Worm (Caenorhabditis elegans) whole organism, mixed stage, embryonic: ENCODE results near the gene klo-1.
A peak's percentile ranks its signal among the peaks of the same experiment; 100 is the strongest.

Source experiments
- M03D4.4 ChIP-seq: sonication (generic microtip); optimal IDR thresholded peaks from 2 replicates; lab custom pipeline; 2017; ENCODE audit warnings: mild to moderate bottlenecking, missing genetic modification characterization, missing compliant biosample characterization
- bed-3 ChIP-seq: fragments of 200-800 bp; sonication (Bioruptor generic); optimal IDR thresholded peaks from 3 replicates; lab custom pipeline; 2018; ENCODE audit warnings: mild to moderate bottlenecking, missing genetic modification characterization, moderate library complexity, missing compliant biosample characterization
- blmp-1 ChIP-seq: fragments of 150-350 bp; optimal IDR thresholded peaks from 2 replicates; lab custom pipeline; 2014; ENCODE audit warnings: missing biosample characterization, missing genetic modification characterization
- ceh-39 ChIP-seq: fragments of 150-350 bp; optimal IDR thresholded peaks from 2 replicates; lab custom pipeline; 2014; ENCODE audit warnings: missing biosample characterization, missing genetic modification characterization
- ceh-43 ChIP-seq: fragments of 200-800 bp; sonication (Bioruptor generic); optimal IDR thresholded peaks from 2 replicates; lab custom pipeline; 2018; ENCODE audit warnings: mild to moderate bottlenecking, missing genetic modification characterization, moderate library complexity, missing compliant biosample characterization
- ceh-83 ChIP-seq: fragments of 200-800 bp; sonication (Bioruptor generic); optimal IDR thresholded peaks from 2 replicates; lab custom pipeline; 2018; ENCODE audit warnings: mild to moderate bottlenecking, missing genetic modification characterization, missing compliant biosample characterization
- ces-1 ChIP-seq: fragments of 150-350 bp; optimal IDR thresholded peaks from 2 replicates; lab custom pipeline; 2014; ENCODE audit warnings: missing biosample characterization, missing genetic modification reagents, missing genetic modification characterization
- cnd-1 ChIP-seq: fragments of 200-800 bp; sonication (Bioruptor generic); optimal IDR thresholded peaks from 2 replicates; lab custom pipeline; 2018; ENCODE audit warnings: mild to moderate bottlenecking, missing genetic modification characterization, missing compliant biosample characterization
- drap-1 ChIP-seq: fragments of 200-800 bp; sonication (Bioruptor generic); optimal IDR thresholded peaks from 3 replicates; lab custom pipeline; 2018; ENCODE audit warnings: mild to moderate bottlenecking, missing genetic modification characterization, missing compliant biosample characterization
- elt-1 ChIP-seq: sonication (generic microtip); optimal IDR thresholded peaks from 2 replicates; lab custom pipeline; 2017; ENCODE audit warnings: missing genetic modification characterization, mild to moderate bottlenecking, missing compliant biosample characterization, antibody characterized with exemption, moderate library complexity, borderline replicate concordance; ENCODE audit not compliant: insufficient read depth
- elt-3 ChIP-seq: fragments of 150-350 bp; optimal IDR thresholded peaks from 2 replicates; lab custom pipeline; 2014; ENCODE audit warnings: missing biosample characterization, missing genetic modification characterization
- ham-2 ChIP-seq: fragments of 200-800 bp; sonication (Bioruptor generic); optimal IDR thresholded peaks from 2 replicates; lab custom pipeline; 2018; ENCODE audit warnings: mild to moderate bottlenecking, missing genetic modification characterization, missing compliant biosample characterization
- lin-13 ChIP-seq: fragments of 150-350 bp; optimal IDR thresholded peaks from 2 replicates; lab custom pipeline; 2014; ENCODE audit warnings: missing biosample characterization, missing genetic modification characterization
- lin-32 ChIP-seq: fragments of 200-800 bp; sonication (Bioruptor generic); optimal IDR thresholded peaks from 2 replicates; lab custom pipeline; 2018; ENCODE audit warnings: mild to moderate bottlenecking, missing genetic modification characterization, missing compliant biosample characterization
- lsy-2 ChIP-seq: fragments of 150-350 bp; optimal IDR thresholded peaks from 2 replicates; lab custom pipeline; 2014; ENCODE audit warnings: missing biosample characterization, missing genetic modification characterization
- mab-5 ChIP-seq: fragments of 150-350 bp; optimal IDR thresholded peaks from 2 replicates; lab custom pipeline; 2014; ENCODE audit warnings: missing biosample characterization, missing genetic modification characterization
- mep-1 ChIP-seq: fragments of 150-350 bp; optimal IDR thresholded peaks from 2 replicates; lab custom pipeline; 2017; ENCODE audit warnings: missing biosample characterization, missing genetic modification reagents, missing genetic modification characterization, inconsistent platforms
- nhr-12 ChIP-seq: fragments of 150-350 bp; optimal IDR thresholded peaks from 2 replicates; lab custom pipeline; 2014; ENCODE audit warnings: missing biosample characterization, missing genetic modification characterization
- nhr-2 ChIP-seq: fragments of 150-350 bp; optimal IDR thresholded peaks from 2 replicates; lab custom pipeline; 2014; ENCODE audit warnings: missing biosample characterization, missing genetic modification characterization
- nhr-237 ChIP-seq: fragments of 150-350 bp; optimal IDR thresholded peaks from 2 replicates; lab custom pipeline; 2014; ENCODE audit warnings: missing biosample characterization, missing genetic modification characterization
- nhr-28 ChIP-seq: fragments of 150-350 bp; optimal IDR thresholded peaks from 2 replicates; lab custom pipeline; 2014; ENCODE audit warnings: missing biosample characterization, missing genetic modification characterization
- nhr-76 ChIP-seq: sonication (generic microtip); optimal IDR thresholded peaks from 2 replicates; lab custom pipeline; 2017; ENCODE audit warnings: missing biosample characterization, missing genetic modification characterization
- pha-4 ChIP-seq: fragments of 150-350 bp; optimal IDR thresholded peaks from 2 replicates; lab custom pipeline; 2018; ENCODE audit warnings: missing biosample characterization, missing genetic modification reagents, missing genetic modification characterization
- sem-2 ChIP-seq: fragments of 200-800 bp; sonication (Bioruptor generic); optimal IDR thresholded peaks from 2 replicates; lab custom pipeline; 2018; ENCODE audit warnings: mild to moderate bottlenecking, missing genetic modification characterization, missing compliant biosample characterization
- snpc-4 ChIP-seq: fragments of 150-350 bp; optimal IDR thresholded peaks from 2 replicates; lab custom pipeline; 2014; ENCODE audit warnings: missing biosample characterization, missing genetic modification characterization
- sptf-1 ChIP-seq: sonication (generic microtip); optimal IDR thresholded peaks from 2 replicates; lab custom pipeline; 2017; ENCODE audit warnings: mild to moderate bottlenecking, missing genetic modification characterization, moderate library complexity, missing compliant biosample characterization
- tbx-8 ChIP-seq: fragments of 200-800 bp; sonication (Bioruptor generic); optimal IDR thresholded peaks from 2 replicates; lab custom pipeline; 2018; ENCODE audit warnings: mild to moderate bottlenecking, missing genetic modification characterization, moderate library complexity, missing compliant biosample characterization
- unc-120 ChIP-seq: sonication (generic microtip); optimal IDR thresholded peaks from 2 replicates; lab custom pipeline; 2017; ENCODE audit warnings: missing genetic modification characterization, missing compliant biosample characterization; ENCODE audit not compliant: poor library complexity, severe bottlenecking
- unc-39 ChIP-seq: fragments of 150-350 bp; optimal IDR thresholded peaks from 2 replicates; lab custom pipeline; 2014; ENCODE audit warnings: missing biosample characterization, missing genetic modification characterization
- unc-62 ChIP-seq: fragments of 150-350 bp; optimal IDR thresholded peaks from 2 replicates; lab custom pipeline; 2014; ENCODE audit warnings: missing biosample characterization, missing genetic modification reagents, missing genetic modification characterization
- zip-8 ChIP-seq: fragments of 150-350 bp; optimal IDR thresholded peaks from 2 replicates; lab custom pipeline; 2014; ENCODE audit warnings: missing biosample characterization, missing genetic modification characterization
- ztf-11 ChIP-seq: fragments of 150-350 bp; optimal IDR thresholded peaks from 2 replicates; lab custom pipeline; 2014; ENCODE audit warnings: missing biosample characterization, missing genetic modification characterization

Gene klo-1

ce11 chrIV:7747838-7748237 lies at the start of gene klo-1:
Gene klo-1, minus strand, starts transcription at chrIV:7748225.
- TF ChIP-seq elt-1, result no peak
- TF ChIP-seq drap-1 (GFP tag; lab: Kevin White, UChicago), result no peak
- TF ChIP-seq bed-3 (GFP tag; lab: Kevin White, UChicago), result no peak
- no peak for TF ChIP-seq ztf-11 (tag; lab: Kevin White, UChicago)
- TF ChIP-seq lsy-2 (tag; lab: Kevin White, UChicago), result no peak
- no peak for TF ChIP-seq mep-1 (tag; lab: Kevin White, UChicago)
- TF ChIP-seq mab-5, result no peak
- no peak for TF ChIP-seq sptf-1 (tag; lab: Kevin White, UChicago)
- no peak for TF ChIP-seq nhr-76 (tag; lab: Kevin White, UChicago)
- TF ChIP-seq pha-4 (tag; lab: Kevin White, UChicago), result no peak
- no peak for TF ChIP-seq ceh-43 (GFP tag; lab: Kevin White, UChicago)
- no peak for TF ChIP-seq ces-1 (GFP tag; lab: Kevin White, UChicago)

- no peak for TF ChIP-seq nhr-237 (tag; lab: Kevin White, UChicago)
- no peak for TF ChIP-seq unc-39 (tag; lab: Kevin White, UChicago)
- TF ChIP-seq nhr-12 (tag; lab: Kevin White, UChicago), result no peak
- TF ChIP-seq drap-1 (GFP tag; lab: Kevin White, UChicago), result no peak
- TF ChIP-seq mep-1 (tag; lab: Kevin White, UChicago), result no peak
- TF ChIP-seq sem-2 (GFP tag; lab: Kevin White, UChicago), result no peak
- no peak for TF ChIP-seq nhr-28 (tag; lab: Kevin White, UChicago)
- TF ChIP-seq sptf-1 (tag; lab: Kevin White, UChicago), result no peak
- no peak for TF ChIP-seq elt-1
- TF ChIP-seq ceh-43 (GFP tag; lab: Kevin White, UChicago), result no peak
- no peak for TF ChIP-seq zip-8 (tag; lab: Kevin White, UChicago)
- no peak for TF ChIP-seq elt-3 (tag; lab: Kevin White, UChicago)
- TF ChIP-seq unc-120 (tag; lab: Kevin White, UChicago), result no peak
- no peak for TF ChIP-seq ceh-39
- no peak for TF ChIP-seq blmp-1 (tag; lab: Kevin White, UChicago)
- TF ChIP-seq lin-32, result no peak
- TF ChIP-seq lin-13, result no peak
- TF ChIP-seq, all 35 proteins: peak for 0
Observed at ce11 chrIV:7796432-7797113, 48.5 kb upstream of the klo-1 start, which contains the start of gene sgo-1. Gene sgo-1, minus strand, starts transcription at chrIV:7796482.

ce11 chrIV:7794709-7795108 lies 46.7 kb upstream of the klo-1 start, which contains the start of gene ntp-1:
Gene ntp-1, minus strand, starts transcription at chrIV:7794809.
- TF ChIP-seq snpc-4 (tag; lab: Kevin White, UChicago) (no peak), ces-1 (GFP tag; lab: Kevin White, UChicago) (no peak)
- TF ChIP-seq, all 35 proteins: peak for 0

- TF ChIP-seq nhr-237 (tag; lab: Kevin White, UChicago) (no peak), snpc-4 (tag; lab: Kevin White, UChicago) (no peak), M03D4.4 (tag; lab: Kevin White, UChicago) (no peak), unc-62 (GFP tag; lab: Kevin White, UChicago) (no peak), lin-32 (no peak), unc-120 (tag; lab: Kevin White, UChicago) (no peak), nhr-2 (tag; lab: Kevin White, UChicago) (no peak), elt-3 (tag; lab: Kevin White, UChicago) (no peak)
Observed at ce11 chrIV:7791821-7792446, 43.9 kb upstream of the klo-1 start, which contains the start of gene C33H5.13. Gene C33H5.13, minus strand, starts transcription at chrIV:7792263.

- TF ChIP-seq unc-62 (GFP tag; lab: Kevin White, UChicago), result peak; percentile 77
- no peak for TF ChIP-seq sem-2 (GFP tag; lab: Kevin White, UChicago)
- TF ChIP-seq lin-32, result no peak
- no peak for TF ChIP-seq nhr-28 (tag; lab: Kevin White, UChicago)
- TF ChIP-seq unc-120 (tag; lab: Kevin White, UChicago), result peak; percentile 56
- TF ChIP-seq drap-1 (GFP tag; lab: Kevin White, UChicago), result peak; percentile 20
- peak; percentile 87 for TF ChIP-seq ces-1 (GFP tag; lab: Kevin White, UChicago)
- no peak for TF ChIP-seq ham-2 (GFP tag; lab: Kevin White, UChicago)
- TF ChIP-seq snpc-4 (tag; lab: Kevin White, UChicago), result no peak
- peak; percentile 94 for TF ChIP-seq pha-4 (tag; lab: Kevin White, UChicago)
- TF ChIP-seq blmp-1 (tag; lab: Kevin White, UChicago), result no peak
- TF ChIP-seq M03D4.4 (tag; lab: Kevin White, UChicago), result no peak
- TF ChIP-seq mab-5, result no peak
- no peak for TF ChIP-seq ceh-83 (GFP tag; lab: Kevin White, UChicago)
- peak; percentile 30 for TF ChIP-seq elt-1
- TF ChIP-seq ceh-39, result peak; percentile 86
- TF ChIP-seq nhr-237 (tag; lab: Kevin White, UChicago), result peak; percentile 86
- no peak for TF ChIP-seq ztf-11 (tag; lab: Kevin White, UChicago)
- no peak for TF ChIP-seq unc-39 (tag; lab: Kevin White, UChicago)
- TF ChIP-seq sptf-1 (tag; lab: Kevin White, UChicago), result peak; percentile 6
- no peak for TF ChIP-seq tbx-8 (GFP tag; lab: Kevin White, UChicago)
- peak; percentile 58 for TF ChIP-seq cnd-1 (tag; lab: Kevin White, UChicago)
- no peak for TF ChIP-seq bed-3 (GFP tag; lab: Kevin White, UChicago)
- peak; percentile 2 for TF ChIP-seq nhr-12 (tag; lab: Kevin White, UChicago)
- TF ChIP-seq zip-8 (tag; lab: Kevin White, UChicago), result no peak
- no peak for TF ChIP-seq nhr-2 (tag; lab: Kevin White, UChicago)
- no peak for TF ChIP-seq nhr-76 (tag; lab: Kevin White, UChicago)
- TF ChIP-seq lsy-2 (tag; lab: Kevin White, UChicago), result peak; percentile 98
- peak; percentile 85 for TF ChIP-seq lin-13
Observed at ce11 chrIV:7790801-7791588, 43.0 kb upstream of the klo-1 start, which contains the start of gene rsp-6. Gene rsp-6, minus strand, starts transcription at chrIV:7791229.
